Fruit fly (Drosophila melanogaster) whole organism, embryonic: Measurements from ENCODE around the gene Vti1b.

ENCODE experiments used
- Bteb2 ChIP-seq: fragments of 200-800 bp; sonication (Bioruptor generic); optimal IDR thresholded peaks from 2 replicates; lab custom pipeline; 2016; ENCODE audit warnings: missing biosample characterization, missing genetic modification characterization
- CG10209 ChIP-seq: fragments of 200-800 bp; sonication (Bioruptor generic); optimal IDR thresholded peaks from 3 replicates; lab custom pipeline; 2017; ENCODE audit warnings: missing biosample characterization, mild to moderate bottlenecking, missing genetic modification characterization, missing genetic modification reagents
- CG10959 ChIP-seq: fragments of 200-800 bp; sonication (Bioruptor generic); IDR thresholded peaks from 2 replicates; pipeline ENCODE4 v1.3.6; 2022; ENCODE audit warnings: missing biosample characterization, missing genetic modification characterization
- CG12219 ChIP-seq: fragments of 200-800 bp; sonication (Bioruptor generic); optimal IDR thresholded peaks from 3 replicates; lab custom pipeline; 2018; ENCODE audit warnings: missing biosample characterization, mild to moderate bottlenecking, missing genetic modification characterization
- CG12236 ChIP-seq: fragments of 200-800 bp; sonication (Bioruptor generic); optimal IDR thresholded peaks from 2 replicates; lab custom pipeline; 2016; ENCODE audit warnings: missing biosample characterization, missing genetic modification characterization
- CG15601 ChIP-seq: fragments of 200-800 bp; sonication (Bioruptor generic); optimal IDR thresholded peaks from 3 replicates; lab custom pipeline; 2019; ENCODE audit warnings: missing biosample characterization, mild to moderate bottlenecking, missing genetic modification characterization, moderate library complexity
- CG17612 ChIP-seq: fragments of 200-800 bp; sonication (Bioruptor generic); IDR thresholded peaks from 2 replicates; pipeline ENCODE4 v1.3.6; 2022; ENCODE audit warnings: missing biosample characterization, missing genetic modification characterization
- CG30431 ChIP-seq: fragments of 200-800 bp; sonication (Bioruptor generic); optimal IDR thresholded peaks from 2 replicates; lab custom pipeline; 2017; ENCODE audit warnings: missing biosample characterization, missing genetic modification characterization
- CG33557 ChIP-seq: fragments of 200-800 bp; sonication (Bioruptor generic); optimal IDR thresholded peaks from 2 replicates; lab custom pipeline; 2019; ENCODE audit warnings: missing biosample characterization, mild to moderate bottlenecking, missing genetic modification characterization, moderate library complexity
- CG34224 ChIP-seq: fragments of 200-800 bp; sonication (Bioruptor generic); IDR thresholded peaks from 3 replicates; pipeline ENCODE4 v1.3.6; 2022; ENCODE audit warnings: missing biosample characterization, missing genetic modification characterization; ENCODE audit not compliant: partially characterized antibody
- CG34376 ChIP-seq: fragments of 200-800 bp; sonication (Bioruptor generic); optimal IDR thresholded peaks from 2 replicates; lab custom pipeline; 2018; ENCODE audit warnings: missing biosample characterization, mild to moderate bottlenecking, missing genetic modification characterization
- CG4282 ChIP-seq: fragments of 200-800 bp; sonication (Bioruptor generic); optimal IDR thresholded peaks from 2 replicates; lab custom pipeline; 2016; ENCODE audit warnings: missing biosample characterization, missing genetic modification characterization
- CG4360 ChIP-seq: fragments of 200-800 bp; sonication (Bioruptor generic); IDR thresholded peaks from 2 replicates; pipeline ENCODE4 v1.3.6; 2022; ENCODE audit warnings: missing biosample characterization, missing genetic modification characterization
- CG4854 ChIP-seq: fragments of 200-800 bp; sonication (Bioruptor generic); optimal IDR thresholded peaks from 2 replicates; lab custom pipeline; 2016; ENCODE audit warnings: missing biosample characterization, missing genetic modification characterization, inconsistent platforms
- CG5180 ChIP-seq: fragments of 200-800 bp; sonication (Bioruptor generic); optimal IDR thresholded peaks from 3 replicates; lab custom pipeline; 2017; ENCODE audit warnings: missing biosample characterization, missing genetic modification characterization, mild to moderate bottlenecking, moderate library complexity, missing genetic modification reagents
- CG6254 ChIP-seq: fragments of 200-800 bp; sonication (Bioruptor generic); optimal IDR thresholded peaks from 3 replicates; lab custom pipeline; 2017; ENCODE audit warnings: mild to moderate bottlenecking, missing biosample characterization, missing genetic modification reagents, missing genetic modification characterization
- CG6813 ChIP-seq: fragments of 200-800 bp; sonication (Bioruptor generic); optimal IDR thresholded peaks from 2 replicates; lab custom pipeline; 2017; ENCODE audit warnings: missing biosample characterization, missing genetic modification characterization, mild to moderate bottlenecking, moderate library complexity, missing genetic modification reagents
- CG7556 ChIP-seq: fragments of 200-800 bp; sonication (Bioruptor generic); optimal IDR thresholded peaks from 2 replicates; lab custom pipeline; 2017; ENCODE audit warnings: missing biosample characterization, mild to moderate bottlenecking, missing genetic modification characterization
- CG7928 ChIP-seq: fragments of 200-800 bp; sonication (Bioruptor generic); optimal IDR thresholded peaks from 2 replicates; lab custom pipeline; 2017; ENCODE audit warnings: missing biosample characterization, mild to moderate bottlenecking, missing genetic modification characterization
- Drgx ChIP-seq: fragments of 200-800 bp; sonication (Bioruptor generic); IDR thresholded peaks from 2 replicates; pipeline ENCODE4 v1.3.6; 2022; ENCODE audit warnings: missing biosample characterization, missing genetic modification characterization
- Elba2 ChIP-seq: fragments of 200-800 bp; sonication (Bioruptor generic); optimal IDR thresholded peaks from 3 replicates; lab custom pipeline; 2016; ENCODE audit warnings: missing biosample characterization, missing genetic modification characterization
- Neu2 ChIP-seq: fragments of 200-800 bp; sonication (Bioruptor generic); optimal IDR thresholded peaks from 3 replicates; lab custom pipeline; 2016; ENCODE audit warnings: missing biosample characterization, missing genetic modification characterization, borderline replicate concordance
- Sox100B ChIP-seq: fragments of 200-800 bp; sonication (Bioruptor generic); optimal IDR thresholded peaks from 3 replicates; lab custom pipeline; 2018; ENCODE audit warnings: missing biosample characterization, mild to moderate bottlenecking, missing genetic modification characterization
- Usf ChIP-seq: fragments of 200-800 bp; sonication (Bioruptor generic); optimal IDR thresholded peaks from 2 replicates; lab custom pipeline; 2017; ENCODE audit warnings: missing genotype, missing biosample characterization, missing genetic modification characterization
- amos ChIP-seq: fragments of 200-800 bp; sonication (Bioruptor generic); IDR thresholded peaks from 2 replicates; pipeline ENCODE4 v1.3.6; 2022; ENCODE audit warnings: missing biosample characterization, missing genetic modification characterization; ENCODE audit not compliant: partially characterized antibody
- ash1 ChIP-seq: fragments of 200-800 bp; sonication (Bioruptor generic); optimal IDR thresholded peaks from 2 replicates; lab custom pipeline; 2018; ENCODE audit warnings: missing biosample characterization, mild to moderate bottlenecking, missing genetic modification characterization
- bbx ChIP-seq: fragments of 200-800 bp; sonication (Bioruptor generic); IDR thresholded peaks from 2 replicates; pipeline ENCODE4 v1.3.6; 2022; ENCODE audit warnings: missing biosample characterization, missing genetic modification characterization; ENCODE audit not compliant: partially characterized antibody
- bsh ChIP-seq, 2 experiments: fragments of 200-800 bp; sonication (Bioruptor generic); optimal IDR thresholded peaks; 2 replicates each; lab custom pipeline; 2017 to 2018; ENCODE audit warnings: mild to moderate bottlenecking in 2 of 2, missing biosample characterization in 2 of 2, missing genetic modification characterization in 2 of 2, moderate library complexity in 1 of 2
- btn ChIP-seq: fragments of 200-800 bp; sonication (Bioruptor generic); optimal IDR thresholded peaks from 2 replicates; lab custom pipeline; 2016; ENCODE audit warnings: missing biosample characterization, missing genetic modification characterization
- crc ChIP-seq: fragments of 200-800 bp; sonication (Bioruptor generic); optimal IDR thresholded peaks from 2 replicates; lab custom pipeline; 2016; ENCODE audit warnings: missing biosample characterization, missing genetic modification characterization
- emc ChIP-seq: fragments of 200-800 bp; sonication (Bioruptor generic); optimal IDR thresholded peaks from 2 replicates; lab custom pipeline; 2016; ENCODE audit warnings: missing biosample characterization, missing genetic modification characterization
- gce ChIP-seq: fragments of 200-800 bp; sonication (Bioruptor generic); IDR thresholded peaks from 3 replicates; pipeline ENCODE4 v1.3.6; 2022; ENCODE audit warnings: missing biosample characterization, missing genetic modification characterization
- gcm2 ChIP-seq: fragments of 200-800 bp; sonication (Bioruptor generic); optimal IDR thresholded peaks from 2 replicates; lab custom pipeline; 2016; ENCODE audit warnings: missing biosample characterization, missing genetic modification characterization
- inv ChIP-seq: fragments of 200-800 bp; sonication (Bioruptor generic); IDR thresholded peaks from 2 replicates; pipeline ENCODE4 v1.3.6; 2022; ENCODE audit warnings: missing biosample characterization, missing genetic modification characterization; ENCODE audit not compliant: partially characterized antibody
- jigr1 ChIP-seq: fragments of 200-800 bp; sonication (Bioruptor generic); IDR thresholded peaks from 3 replicates; pipeline ENCODE4 v1.3.6; 2022; ENCODE audit warnings: missing biosample characterization, missing genetic modification characterization
- kni ChIP-seq: fragments of 200-800 bp; sonication (Bioruptor generic); optimal IDR thresholded peaks from 3 replicates; lab custom pipeline; 2017; ENCODE audit warnings: mild to moderate bottlenecking, missing biosample characterization, missing genetic modification reagents, missing genetic modification characterization
- ranshi ChIP-seq: fragments of 200-800 bp; sonication (Bioruptor generic); IDR thresholded peaks from 2 replicates; pipeline ENCODE4 v1.3.6; 2022; ENCODE audit warnings: missing biosample characterization, missing genetic modification characterization
- repo ChIP-seq: fragments of 200-800 bp; sonication (Bioruptor generic); optimal IDR thresholded peaks from 2 replicates; lab custom pipeline; 2016; ENCODE audit warnings: missing biosample characterization, missing genetic modification characterization
- sens-2 ChIP-seq: fragments of 200-800 bp; sonication (Bioruptor generic); IDR thresholded peaks from 2 replicates; pipeline ENCODE4 v1.3.6; 2022; ENCODE audit warnings: missing biosample characterization, missing genetic modification characterization
- sima ChIP-seq: fragments of 200-800 bp; sonication (Bioruptor generic); optimal IDR thresholded peaks from 2 replicates; lab custom pipeline; 2016; ENCODE audit warnings: missing biosample characterization, missing genetic modification characterization
- slou ChIP-seq: fragments of 200-800 bp; sonication (Bioruptor generic); optimal IDR thresholded peaks from 3 replicates; lab custom pipeline; 2016; ENCODE audit warnings: missing biosample characterization, missing genetic modification characterization
- sqz ChIP-seq: fragments of 200-800 bp; sonication (Bioruptor generic); optimal IDR thresholded peaks from 3 replicates; lab custom pipeline; 2018; ENCODE audit warnings: missing biosample characterization, mild to moderate bottlenecking, missing genetic modification characterization
- tup ChIP-seq: fragments of 200-800 bp; sonication (Bioruptor generic); optimal IDR thresholded peaks from 2 replicates; lab custom pipeline; 2016; ENCODE audit warnings: missing biosample characterization, mild to moderate bottlenecking, missing genetic modification characterization, moderate library complexity
- tx ChIP-seq: fragments of 200-800 bp; sonication (Bioruptor generic); optimal IDR thresholded peaks from 2 replicates; lab custom pipeline; 2016; ENCODE audit warnings: missing biosample characterization, missing genetic modification characterization
- unpg ChIP-seq: fragments of 200-800 bp; sonication (Bioruptor generic); optimal IDR thresholded peaks from 3 replicates; lab custom pipeline; 2018; ENCODE audit warnings: missing biosample characterization, mild to moderate bottlenecking, missing genetic modification characterization, moderate library complexity
- wdn ChIP-seq: fragments of 200-800 bp; sonication (Bioruptor generic); IDR thresholded peaks from 2 replicates; pipeline ENCODE4 v1.3.6; 2022; ENCODE audit warnings: missing biosample characterization, missing genetic modification characterization
- z ChIP-seq: fragments of 200-800 bp; sonication (Bioruptor generic); IDR thresholded peaks from 3 replicates; pipeline ENCODE4 v1.3.6; 2022; ENCODE audit warnings: missing biosample characterization, missing genetic modification characterization

Vti1b gene

DNA sequence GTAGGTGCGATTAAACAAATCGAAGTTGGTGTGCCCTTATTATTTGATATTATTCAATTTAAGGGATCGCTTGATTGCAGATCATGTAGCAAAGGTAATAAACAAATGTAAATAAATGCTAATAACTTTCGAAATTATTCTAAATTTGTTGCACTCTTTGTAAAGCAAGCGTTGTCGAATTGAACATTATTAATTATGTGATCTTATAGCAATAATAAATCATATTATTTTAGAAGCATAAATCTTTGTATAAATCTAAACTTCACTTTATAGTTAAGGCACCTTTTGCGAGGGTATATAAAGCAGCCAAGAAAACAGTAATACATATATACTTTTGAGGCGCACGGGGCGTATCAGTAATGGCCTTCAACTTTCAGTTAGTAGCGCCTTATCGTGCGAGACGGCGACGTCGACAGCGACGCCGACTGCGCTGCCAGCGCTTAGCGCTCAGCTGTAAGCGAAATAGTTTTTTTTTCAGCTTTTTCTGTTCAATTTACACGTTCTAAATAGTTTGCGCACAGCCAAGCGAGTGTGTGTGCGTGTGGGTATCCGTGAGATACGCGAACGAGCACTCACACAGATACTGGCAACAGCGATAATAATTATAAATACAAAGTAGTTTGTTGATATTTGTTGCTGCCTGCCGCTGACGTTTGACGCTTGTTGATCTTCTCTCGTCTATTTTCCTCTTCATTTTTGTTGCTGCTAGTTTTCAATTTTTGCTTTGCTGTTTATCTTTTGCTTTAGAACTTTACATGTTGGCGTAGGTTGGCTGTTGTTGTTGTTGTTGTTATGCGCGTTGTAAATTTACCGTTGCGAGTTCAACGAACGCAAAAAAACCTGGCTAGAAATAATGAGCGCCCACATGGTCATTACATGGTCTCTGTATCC is 42.3 kb downstream of the Vti1b start (continued):
- TF ChIP-seq emc (GFP tag; lab: Kevin White, UChicago) = peak; percentile 5
- TF ChIP-seq Bteb2 (GFP tag; lab: Kevin White, UChicago) = peak; percentile 35
- TF ChIP-seq CG33557 (GFP tag; lab: Kevin White, UChicago) = peak; percentile 40
- peak; percentile 62 for TF ChIP-seq kni (GFP tag; lab: Kevin White, UChicago)
- TF ChIP-seq Drgx (GFP tag; lab: Robert Waterston, UW) = peak; percentile 18; the same call in 1 of the 2 replicates
- TF ChIP-seq z (GFP tag; lab: Robert Waterston, UW) = 0 out of 3 replicates have a peak, but pooled peaks have one; percentile 33
- peak; percentile 40 for TF ChIP-seq Usf (GFP tag; lab: Kevin White, UChicago)
- TF ChIP-seq slou (GFP tag; lab: Kevin White, UChicago) = peak; percentile 41
- TF ChIP-seq CG34376 = peak; percentile 77
- no peak for TF ChIP-seq CG17612 (GFP tag; lab: Robert Waterston, UW)
- TF ChIP-seq wdn (GFP tag; lab: Robert Waterston, UW) = 0 out of 2 replicates have a peak, but pooled peaks have one; percentile 7
- peak in 1 of 2 experiments; percentile 62 for TF ChIP-seq bsh (GFP tag; optimal IDR thresholded peaks at IDR 0.05; lab: Kevin White, UChicago)
- TF ChIP-seq CG34224 (GFP tag; lab: Robert Waterston, UW) = no peak
- TF ChIP-seq sima (GFP tag; lab: Kevin White, UChicago) = peak; percentile 48
- no peak for TF ChIP-seq Neu2 (GFP tag; lab: Kevin White, UChicago)
- peak; percentile 74 for TF ChIP-seq CG15601 (tag; lab: Kevin White, UChicago)
- TF ChIP-seq CG12236 (GFP tag; lab: Kevin White, UChicago) = peak; percentile 37
- TF ChIP-seq crc = peak; percentile 20
- peak; percentile 25 for TF ChIP-seq CG7556 (GFP tag; lab: Kevin White, UChicago)
- no peak for TF ChIP-seq tup (GFP tag; lab: Kevin White, UChicago)
- TF ChIP-seq bbx = no peak
- peak; percentile 45 for TF ChIP-seq CG10209
- TF ChIP-seq btn (GFP tag; lab: Kevin White, UChicago) = peak; percentile 24
- peak; percentile 21 for TF ChIP-seq sqz (GFP tag; lab: Kevin White, UChicago)
- peak; percentile 29 for TF ChIP-seq CG12219 (GFP tag; lab: Kevin White, UChicago)
- TF ChIP-seq ranshi (GFP tag; lab: Robert Waterston, UW) = peak; percentile 30; the same call in 1 of the 2 replicates
- TF ChIP-seq CG4854 = peak; percentile 13
- TF ChIP-seq repo (GFP tag; lab: Kevin White, UChicago) = peak; percentile 10
- TF ChIP-seq CG6813 (GFP tag; lab: Kevin White, UChicago) = peak; percentile 64
- peak; percentile 41 for TF ChIP-seq ash1 (GFP tag; lab: Kevin White, UChicago)
- peak; percentile 34 for TF ChIP-seq CG6254 (GFP tag; lab: Kevin White, UChicago)
- TF ChIP-seq jigr1 = 0 out of 3 replicates have a peak, but pooled peaks have one; percentile 16
- peak; percentile 34 for TF ChIP-seq CG5180 (GFP tag; lab: Kevin White, UChicago)
- no peak for TF ChIP-seq Elba2
- TF ChIP-seq tx = no peak
- TF ChIP-seq CG10959 (GFP tag; lab: Robert Waterston, UW) = peak; percentile 31; the same call in 1 of the 2 replicates
- TF ChIP-seq inv = no peak
- peak; percentile 48 for TF ChIP-seq Sox100B (GFP tag; lab: Kevin White, UChicago)
- TF ChIP-seq CG30431 (GFP tag; lab: Kevin White, UChicago) = peak; percentile 1
- peak; percentile 2 for TF ChIP-seq gcm2 (GFP tag; lab: Kevin White, UChicago)
- peak; percentile 47 for TF ChIP-seq unpg (GFP tag; lab: Kevin White, UChicago)
- 0 out of 3 replicates have a peak, but pooled peaks have one; percentile 39 for TF ChIP-seq gce (GFP tag; lab: Robert Waterston, UW)
- TF ChIP-seq CG4282 (GFP tag; lab: Kevin White, UChicago) = peak; percentile 18
- no peak for TF ChIP-seq amos
- peak; percentile 6 for TF ChIP-seq CG7928
- TF ChIP-seq CG4360 (GFP tag; lab: Robert Waterston, UW) = peak; percentile 65
- TF ChIP-seq sens-2 (GFP tag; lab: Robert Waterston, UW) = no peak
